Worm (Caenorhabditis elegans): ENCODE results near the gene F42C5.6.

ce11 chrIV:7320688-7321087, 11.8 kb upstream of the F42C5.6 start:
- no peak for TF ChIP-seq F13H6.1 (tag; optimal IDR thresholded peaks at IDR 0.05)
- no peak for TF ChIP-seq hlh-13 (GFP tag; optimal IDR thresholded peaks at IDR 0.05)
- no peak for TF ChIP-seq dmd-4 (tag; optimal IDR thresholded peaks at IDR 0.05; ENCODE audit: borderline replicate concordance)
- no peak for TF ChIP-seq ama-1 (optimal IDR thresholded peaks at IDR 0.05)
- no peak for TF ChIP-seq che-1 (tag; optimal IDR thresholded peaks at IDR 0.05)
- TF ChIP-seq unc-55 (GFP tag; optimal IDR thresholded peaks at IDR 0.05) = no peak
- no peak for TF ChIP-seq lin-11 (tag; optimal IDR thresholded peaks at IDR 0.05)
